Worm (Caenorhabditis elegans) whole organism, late embryonic: Measurements from ENCODE around the gene EGAP9.3.

ENCODE experiments used
- C08G9.2 ChIP-seq: sonication (generic microtip); optimal IDR thresholded peaks from 2 replicates; lab custom pipeline; 2016; ENCODE audit warnings: mild to moderate bottlenecking, missing genetic modification characterization, moderate library complexity, missing compliant biosample characterization
- C38D4.7 ChIP-seq: fragments of 200-800 bp; sonication (Bioruptor generic); optimal IDR thresholded peaks from 2 replicates; lab custom pipeline; 2018; ENCODE audit warnings: mild to moderate bottlenecking, missing genetic modification characterization, moderate library complexity, missing compliant biosample characterization
- K09A11.1 ChIP-seq: sonication (generic microtip); optimal IDR thresholded peaks from 2 replicates; lab custom pipeline; 2017; ENCODE audit warnings: antibody characterized with exemption, mild to moderate bottlenecking, missing genetic modification characterization, missing compliant biosample characterization; ENCODE audit not compliant: insufficient read depth
- Y22D7AL.16 ChIP-seq: sonication (generic microtip); optimal IDR thresholded peaks from 2 replicates; lab custom pipeline; 2016; ENCODE audit warnings: missing genetic modification characterization, missing compliant biosample characterization
- ama-1 ChIP-seq: fragments of 150-350 bp; optimal IDR thresholded peaks from 2 replicates; lab custom pipeline; 2014
- ceh-2 ChIP-seq: sonication (generic microtip); optimal IDR thresholded peaks from 2 replicates; lab custom pipeline; 2016; ENCODE audit warnings: missing genotype, missing genetic modification characterization, missing compliant biosample characterization
- ceh-30 ChIP-seq: fragments of 150-350 bp; optimal IDR thresholded peaks from 2 replicates; lab custom pipeline; 2014; ENCODE audit warnings: missing biosample characterization, missing genetic modification characterization
- ceh-45 ChIP-seq: fragments of 200-800 bp; sonication (Bioruptor generic); IDR thresholded peaks from 2 replicates; pipeline ENCODE4 v1.3.6; 2022; ENCODE audit warnings: missing genetic modification reagents, missing genetic modification characterization, missing compliant biosample characterization
- che-1 ChIP-seq: sonication (generic microtip); optimal IDR thresholded peaks from 2 replicates; lab custom pipeline; 2016; ENCODE audit warnings: mild to moderate bottlenecking, missing genetic modification characterization, missing compliant biosample characterization
- dmd-4 ChIP-seq: sonication (generic microtip); optimal IDR thresholded peaks from 2 replicates; lab custom pipeline; 2016; ENCODE audit warnings: borderline replicate concordance, missing genetic modification characterization, missing compliant biosample characterization
- dve-1 ChIP-seq: sonication (generic microtip); optimal IDR thresholded peaks from 2 replicates; lab custom pipeline; 2017; ENCODE audit warnings: antibody characterized with exemption, mild to moderate bottlenecking, missing genetic modification characterization, missing compliant biosample characterization
- elt-2 ChIP-seq: sonication (generic microtip); optimal IDR thresholded peaks from 2 replicates; lab custom pipeline; 2016; ENCODE audit warnings: missing genetic modification reagents, missing genetic modification characterization, missing compliant biosample characterization
- elt-4 ChIP-seq: sonication (generic microtip); optimal IDR thresholded peaks from 2 replicates; lab custom pipeline; 2016; ENCODE audit warnings: missing genetic modification characterization, missing compliant biosample characterization
- ets-4 ChIP-seq: sonication (generic microtip); optimal IDR thresholded peaks from 2 replicates; lab custom pipeline; 2016; ENCODE audit warnings: missing genetic modification characterization, missing compliant biosample characterization
- eyg-1 ChIP-seq: sonication (generic microtip); optimal IDR thresholded peaks from 2 replicates; lab custom pipeline; 2016; ENCODE audit warnings: missing genotype, missing genetic modification characterization, missing compliant biosample characterization
- fax-1 ChIP-seq: sonication (generic microtip); optimal IDR thresholded peaks from 2 replicates; lab custom pipeline; 2016; ENCODE audit warnings: missing genotype, missing genetic modification characterization, missing compliant biosample characterization
- fkh-10 ChIP-seq: fragments of 150-350 bp; optimal IDR thresholded peaks from 2 replicates; lab custom pipeline; 2014; ENCODE audit warnings: missing biosample characterization, missing genetic modification reagents, missing genetic modification characterization
- fkh-6 ChIP-seq: sonication (generic microtip); optimal IDR thresholded peaks from 2 replicates; lab custom pipeline; 2016; ENCODE audit warnings: missing genetic modification characterization, missing compliant biosample characterization
- gmeb-2 ChIP-seq: sonication (generic microtip); optimal IDR thresholded peaks from 2 replicates; lab custom pipeline; 2016; ENCODE audit warnings: missing genetic modification characterization, inconsistent platforms, missing compliant biosample characterization
- hlh-13 ChIP-seq: fragments of 200-800 bp; sonication (Bioruptor generic); optimal IDR thresholded peaks from 2 replicates; lab custom pipeline; 2018; ENCODE audit warnings: mild to moderate bottlenecking, missing genetic modification characterization, missing compliant biosample characterization
- hlh-30 ChIP-seq: sonication (generic microtip); optimal IDR thresholded peaks from 2 replicates; lab custom pipeline; 2017; ENCODE audit warnings: antibody characterized with exemption, missing genetic modification characterization, missing compliant biosample characterization; ENCODE audit not compliant: insufficient read depth
- lim-6 ChIP-seq: sonication (generic microtip); optimal IDR thresholded peaks from 2 replicates; lab custom pipeline; 2016; ENCODE audit warnings: missing genetic modification characterization, missing compliant biosample characterization
- lin-11 ChIP-seq: fragments of 200-800 bp; sonication (Bioruptor generic); optimal IDR thresholded peaks from 2 replicates; lab custom pipeline; 2018; ENCODE audit warnings: mild to moderate bottlenecking, missing genetic modification characterization, missing compliant biosample characterization
- nfya-1 ChIP-seq: sonication (generic microtip); optimal IDR thresholded peaks from 2 replicates; lab custom pipeline; 2017; ENCODE audit warnings: missing genetic modification characterization, mild to moderate bottlenecking, missing compliant biosample characterization, antibody characterized with exemption, moderate library complexity
- nhr-11 ChIP-seq: fragments of 150-350 bp; optimal IDR thresholded peaks from 2 replicates; lab custom pipeline; 2014; ENCODE audit warnings: missing biosample characterization, missing genetic modification characterization
- odd-2 ChIP-seq: sonication (generic microtip); optimal IDR thresholded peaks from 2 replicates; lab custom pipeline; 2017; ENCODE audit warnings: antibody characterized with exemption, mild to moderate bottlenecking, missing genetic modification characterization, missing compliant biosample characterization
- pag-3 ChIP-seq: sonication (generic microtip); optimal IDR thresholded peaks from 2 replicates; lab custom pipeline; 2016; ENCODE audit warnings: missing compliant biosample characterization, missing genetic modification characterization, borderline replicate concordance
- pax-1 ChIP-seq: fragments of 150-350 bp; optimal IDR thresholded peaks from 2 replicates; lab custom pipeline; 2014; ENCODE audit warnings: missing biosample characterization, missing genetic modification characterization
- pqm-1 ChIP-seq: sonication (generic microtip); optimal IDR thresholded peaks from 2 replicates; lab custom pipeline; 2016; ENCODE audit warnings: missing genetic modification characterization, missing compliant biosample characterization
- ref-2 ChIP-seq: sonication (generic microtip); optimal IDR thresholded peaks from 2 replicates; lab custom pipeline; 2016; ENCODE audit warnings: missing genetic modification characterization, missing compliant biosample characterization
- rnt-1 ChIP-seq: sonication (generic microtip); optimal IDR thresholded peaks from 2 replicates; lab custom pipeline; 2016; ENCODE audit warnings: missing genetic modification characterization, missing compliant biosample characterization
- sdc-2 ChIP-seq: sonication (generic microtip); optimal IDR thresholded peaks from 2 replicates; lab custom pipeline; 2016; ENCODE audit warnings: missing genotype, missing genetic modification characterization, missing compliant biosample characterization
- sox-4 ChIP-seq: sonication (generic microtip); optimal IDR thresholded peaks from 2 replicates; lab custom pipeline; 2017; ENCODE audit warnings: mild to moderate bottlenecking, missing genetic modification characterization, inconsistent platforms, missing compliant biosample characterization
- tbx-2 ChIP-seq: sonication (generic microtip); optimal IDR thresholded peaks from 2 replicates; lab custom pipeline; 2016; ENCODE audit warnings: missing genetic modification characterization, missing compliant biosample characterization
- tbx-7 ChIP-seq: sonication (generic microtip); optimal IDR thresholded peaks from 2 replicates; lab custom pipeline; 2016; ENCODE audit warnings: missing genotype, missing genetic modification characterization, missing compliant biosample characterization
- ttx-3 ChIP-seq: sonication (generic microtip); optimal IDR thresholded peaks from 2 replicates; lab custom pipeline; 2016; ENCODE audit warnings: missing genetic modification reagents, missing genetic modification characterization, missing compliant biosample characterization
- unc-3 ChIP-seq, 2 experiments: fragments of 200-800 bp in 1 of 2; sonication (Bioruptor generic) in 1 of 2; sonication (generic microtip) in 1 of 2; conservative IDR thresholded peaks in 1 of 2; optimal IDR thresholded peaks in 1 of 2; 2 replicates each; pipeline versions ENCODE4 v1.3.6 to Lab custom; 2016 to 2022; ENCODE audit warnings: missing compliant biosample characterization in 2 of 2, missing genetic modification characterization in 2 of 2, missing genetic modification reagents in 1 of 2
- unc-42 ChIP-seq: sonication (generic microtip); optimal IDR thresholded peaks from 2 replicates; lab custom pipeline; 2016; ENCODE audit warnings: missing genotype, missing genetic modification characterization, missing compliant biosample characterization
- ztf-16 ChIP-seq: sonication (generic microtip); optimal IDR thresholded peaks from 2 replicates; lab custom pipeline; 2017; ENCODE audit warnings: missing genetic modification characterization, missing compliant biosample characterization

The EGAP9.3 gene

DNA sequence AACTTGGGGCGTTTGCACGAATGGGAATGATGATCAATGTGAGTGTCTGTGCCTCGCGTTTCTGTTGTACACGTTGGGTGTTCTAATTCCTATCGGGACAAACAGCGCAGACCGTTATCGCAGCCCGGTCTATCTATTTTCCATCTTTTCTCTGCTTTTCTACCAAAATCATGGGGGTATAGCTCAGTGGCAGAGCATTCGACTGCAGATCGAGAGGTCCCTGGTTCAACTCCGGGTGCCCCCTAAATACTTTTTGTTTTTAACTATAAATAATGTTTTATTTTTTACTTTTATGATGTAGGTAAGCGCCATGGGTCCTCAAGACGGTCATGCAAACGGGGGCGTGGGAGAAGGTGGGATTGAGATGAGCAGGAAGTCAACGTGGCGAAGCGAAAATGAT, 20.3 kb downstream of the EGAP9.3 start:
- TF ChIP-seq che-1 (peak; percentile 6), pqm-1 (tag; lab: Kevin White, UChicago) (no peak), C38D4.7 (peak; percentile 5), elt-2 (tag; lab: Kevin White, UChicago) (peak; percentile 60)

DNA sequence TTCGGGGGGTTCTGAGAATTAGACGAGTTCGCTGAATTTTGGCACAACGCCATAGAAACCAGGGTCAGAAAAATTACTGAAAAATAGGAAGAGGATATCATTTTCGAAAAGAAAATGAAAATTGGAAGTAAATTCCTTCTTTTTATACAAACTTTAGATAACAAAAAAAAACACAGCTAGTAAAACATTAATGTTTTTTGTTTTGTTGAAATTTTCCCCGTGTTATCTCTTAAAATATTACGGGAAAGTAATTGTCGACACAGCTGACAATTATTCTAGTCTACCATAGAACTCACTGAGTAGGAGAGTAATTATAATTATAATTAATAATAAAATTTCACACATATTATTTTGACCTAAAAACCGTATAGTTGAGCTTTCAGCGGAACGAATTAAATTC, 20.8 kb downstream of the EGAP9.3 start, which contains the start of gene spp-26:
TSS of gene spp-26 (minus strand) at position 101 of the 400 bp plus-strand sequence.
- no peak for TF ChIP-seq ztf-16 (tag; lab: Kevin White, UChicago)
- no peak for TF ChIP-seq lim-6 (tag; lab: Kevin White, UChicago)
- no peak for TF ChIP-seq pag-3 (tag; lab: Kevin White, UChicago)
- TF ChIP-seq eyg-1: no peak
- TF ChIP-seq ets-4 (tag; lab: Kevin White, UChicago): no peak
- no peak for TF ChIP-seq unc-3 (GFP tag; conservative IDR thresholded peaks at IDR 0.05; lab: Robert Waterston, UW)
- TF ChIP-seq unc-3 (tag; optimal IDR thresholded peaks at IDR 0.05; lab: Kevin White, UChicago): no peak
- no peak for TF ChIP-seq dmd-4 (tag; lab: Kevin White, UChicago)
- TF ChIP-seq odd-2 (tag; lab: Kevin White, UChicago): no peak
- TF ChIP-seq pax-1 (tag; lab: Kevin White, UChicago): no peak
- no peak for TF ChIP-seq elt-4 (tag; lab: Kevin White, UChicago)
- TF ChIP-seq dve-1 (tag; lab: Kevin White, UChicago): no peak
- no peak for TF ChIP-seq nhr-11 (tag; lab: Kevin White, UChicago)
- TF ChIP-seq hlh-30 (tag; lab: Kevin White, UChicago): no peak
- no peak for TF ChIP-seq C08G9.2 (tag; lab: Kevin White, UChicago)

DNA sequence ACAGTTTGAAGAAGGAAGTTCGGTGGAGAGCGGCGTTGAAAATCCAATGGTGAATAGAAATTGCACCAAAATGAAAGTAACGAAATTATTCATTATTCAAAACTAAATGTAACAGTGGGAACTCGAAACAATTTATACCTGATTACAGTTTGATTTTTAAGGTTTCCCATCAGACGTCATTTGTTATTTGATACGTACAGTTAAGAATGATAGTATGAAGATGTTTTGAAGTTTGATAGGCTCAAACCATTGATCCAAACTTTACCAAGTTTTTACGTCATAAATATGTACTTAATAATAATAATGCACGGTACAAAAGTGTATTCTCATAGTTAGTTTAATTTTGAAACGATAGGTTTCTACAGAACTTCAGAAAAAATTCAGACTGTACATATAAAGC, 21.8 kb downstream of the EGAP9.3 start, which contains the start of gene spp-20:
TSS of gene spp-20 (minus strand) at position 101 of the 400 bp plus-strand sequence.
- no peak for TF ChIP-seq unc-42 (tag; lab: Kevin White, UChicago)
- no peak for TF ChIP-seq dmd-4 (tag; lab: Kevin White, UChicago)

DNA sequence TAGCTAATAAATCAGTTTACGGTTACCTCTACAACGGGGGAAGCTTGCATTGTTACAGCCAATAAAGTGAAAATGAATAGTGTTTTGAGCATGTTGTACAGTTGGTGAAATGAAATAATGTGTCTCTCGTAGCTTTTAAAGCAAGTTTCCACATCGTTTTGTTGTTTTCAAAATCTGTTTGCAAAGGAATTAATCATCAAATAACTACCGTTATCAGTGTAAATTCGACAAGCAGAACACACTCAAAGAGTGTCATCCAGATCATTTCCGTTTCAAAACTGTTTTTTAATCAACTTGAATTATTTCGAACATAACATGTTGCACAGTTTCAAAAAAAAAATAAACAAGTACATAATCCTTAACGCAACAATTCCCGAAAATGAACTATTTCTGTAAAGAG, 22.9 kb downstream of the EGAP9.3 start, which contains the start of gene spp-27:
TSS of gene spp-27 (minus strand) at position 101 of the 400 bp plus-strand sequence.
- TF ChIP-seq eyg-1 (no peak), ama-1 (lab: Kevin White, UChicago) (no peak), nfya-1 (tag; lab: Kevin White, UChicago) (no peak), dve-1 (tag; lab: Kevin White, UChicago) (no peak), ceh-30 (tag; lab: Kevin White, UChicago) (no peak), dmd-4 (tag; lab: Kevin White, UChicago) (no peak), fkh-6 (tag; lab: Kevin White, UChicago) (no peak), ref-2 (tag; lab: Kevin White, UChicago) (no peak), sox-4 (no peak), gmeb-2 (tag; lab: Kevin White, UChicago) (no peak), Y22D7AL.16 (tag; lab: Kevin White, UChicago) (no peak), rnt-1 (tag; lab: Kevin White, UChicago) (no peak)

DNA sequence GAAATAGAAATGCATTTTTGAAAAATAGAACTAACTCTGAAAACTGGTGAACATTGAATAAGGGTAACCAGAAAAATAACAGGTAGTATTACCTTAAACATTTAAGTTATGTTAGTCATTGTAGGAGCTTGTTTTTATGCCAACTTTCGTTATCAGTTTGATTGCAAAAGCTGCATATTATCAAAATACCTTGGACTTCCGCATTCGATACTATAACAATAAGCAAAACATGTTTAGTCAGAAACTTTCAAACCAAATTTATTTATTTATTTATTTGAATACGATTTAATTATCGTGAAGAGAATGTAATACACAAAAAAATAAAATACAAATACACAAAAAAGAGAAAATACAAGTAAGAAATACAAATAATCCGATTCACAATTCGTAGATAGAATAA, 25.6 kb downstream of the EGAP9.3 start, which contains the start of gene K04A8.19:
TSS of gene K04A8.19 (minus strand) at position 101 of the 400 bp plus-strand sequence.
- TF ChIP-seq tbx-7 (tag; lab: Kevin White, UChicago): no peak
- TF ChIP-seq unc-42 (tag; lab: Kevin White, UChicago): no peak
- TF ChIP-seq K09A11.1 (tag; lab: Kevin White, UChicago): no peak
- TF ChIP-seq ceh-2: no peak
- no peak for TF ChIP-seq ceh-30 (tag; lab: Kevin White, UChicago)
- TF ChIP-seq hlh-30 (tag; lab: Kevin White, UChicago): no peak
- TF ChIP-seq fax-1 (tag; lab: Kevin White, UChicago): no peak
- TF ChIP-seq sdc-2 (tag; lab: Kevin White, UChicago): no peak
- no peak for TF ChIP-seq nhr-11 (tag; lab: Kevin White, UChicago)
- no peak for TF ChIP-seq ttx-3 (tag; lab: Kevin White, UChicago)
- TF ChIP-seq tbx-2 (tag; lab: Kevin White, UChicago): no peak
- no peak for TF ChIP-seq elt-4 (tag; lab: Kevin White, UChicago)
- no peak for TF ChIP-seq gmeb-2 (tag; lab: Kevin White, UChicago)
- TF ChIP-seq lin-11 (tag; lab: Kevin White, UChicago): no peak
- TF ChIP-seq ceh-45: no peak
- no peak for TF ChIP-seq Y22D7AL.16 (tag; lab: Kevin White, UChicago)
- TF ChIP-seq che-1: no peak
- no peak for TF ChIP-seq pax-1 (tag; lab: Kevin White, UChicago)
- TF ChIP-seq fkh-10 (GFP tag; lab: Kevin White, UChicago): no peak
- TF ChIP-seq hlh-13 (GFP tag; lab: Kevin White, UChicago): no peak
